Worm (Caenorhabditis elegans) whole organism, late embryonic: ENCODE data around the gene sri-37.

Source experiments
- K09A11.1 ChIP-seq: sonication (generic microtip); optimal IDR thresholded peaks from 2 replicates; lab custom pipeline; 2017; ENCODE audit warnings: antibody characterized with exemption, mild to moderate bottlenecking, missing genetic modification characterization, missing compliant biosample characterization; ENCODE audit not compliant: insufficient read depth
- ahr-1 ChIP-seq: sonication (generic microtip); optimal IDR thresholded peaks from 2 replicates; lab custom pipeline; 2016; ENCODE audit warnings: missing genetic modification characterization, missing compliant biosample characterization
- che-1 ChIP-seq: sonication (generic microtip); optimal IDR thresholded peaks from 2 replicates; lab custom pipeline; 2016; ENCODE audit warnings: mild to moderate bottlenecking, missing genetic modification characterization, missing compliant biosample characterization
- elt-2 ChIP-seq: sonication (generic microtip); optimal IDR thresholded peaks from 2 replicates; lab custom pipeline; 2016; ENCODE audit warnings: missing genetic modification reagents, missing genetic modification characterization, missing compliant biosample characterization
- hlh-30 ChIP-seq: sonication (generic microtip); optimal IDR thresholded peaks from 2 replicates; lab custom pipeline; 2017; ENCODE audit warnings: antibody characterized with exemption, missing genetic modification characterization, missing compliant biosample characterization; ENCODE audit not compliant: insufficient read depth
- nfya-1 ChIP-seq: sonication (generic microtip); optimal IDR thresholded peaks from 2 replicates; lab custom pipeline; 2017; ENCODE audit warnings: missing genetic modification characterization, mild to moderate bottlenecking, missing compliant biosample characterization, antibody characterized with exemption, moderate library complexity
- sox-2 ChIP-seq: fragments of 200-800 bp; sonication (Bioruptor generic); IDR thresholded peaks from 2 replicates; pipeline ENCODE4 v1.3.6; 2022; ENCODE audit warnings: missing genetic modification reagents, missing genetic modification characterization, missing compliant biosample characterization

DNA sequence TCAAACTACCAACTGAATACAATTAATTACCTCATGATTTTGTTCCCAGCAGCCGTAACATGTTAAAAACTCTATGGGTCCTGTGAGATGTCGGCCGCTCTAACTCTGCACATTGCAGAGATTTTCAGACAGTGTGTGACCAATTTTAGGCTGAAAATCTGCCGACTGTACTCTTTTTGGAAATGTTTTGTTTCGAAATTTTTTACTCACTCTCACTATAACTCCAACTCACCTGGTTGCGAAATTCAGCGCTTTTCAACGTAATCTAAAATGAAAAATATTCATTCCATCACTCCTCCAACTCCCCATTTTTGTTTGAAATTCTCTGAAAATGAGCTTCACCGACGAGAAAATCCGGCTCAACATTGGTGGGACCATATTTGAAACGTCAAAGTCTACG lies 20.2 kb downstream of the sri-37 start, which contains the start of the genes F22E5.13 and F22E5.6:
- no peak for TF ChIP-seq K09A11.1
- no peak for TF ChIP-seq ahr-1 (tag; lab: Kevin White, UChicago)
- TF ChIP-seq che-1 (tag; lab: Kevin White, UChicago) = no peak
- no peak for TF ChIP-seq elt-2 (tag; lab: Kevin White, UChicago)
- TF ChIP-seq sox-2 = no peak
- TF ChIP-seq hlh-30 (tag; lab: Kevin White, UChicago) = no peak
- no peak for TF ChIP-seq nfya-1 (tag; lab: Kevin White, UChicago)
